Worm (Caenorhabditis elegans): ENCODE results near the gene C09E7.7.

The C09E7.7 gene

DNA sequence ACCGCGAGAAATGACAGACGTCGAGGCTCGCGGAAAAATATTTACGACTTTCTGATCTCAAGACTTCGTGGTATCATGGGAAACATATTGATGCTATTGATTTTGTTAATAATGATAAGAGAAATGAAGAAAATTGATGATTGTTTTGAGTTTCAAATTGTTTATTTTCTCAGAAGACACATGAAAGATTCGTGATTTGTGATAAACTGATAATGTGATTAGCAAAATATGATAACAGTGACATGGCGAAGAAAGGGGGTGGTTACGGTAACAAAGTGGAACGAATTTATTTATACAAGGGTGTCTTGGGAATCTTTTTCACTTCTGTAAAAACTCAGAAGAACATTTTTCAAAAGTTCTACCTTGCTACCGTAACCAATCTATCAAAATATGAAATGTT is 41.7 kb downstream of the C09E7.7 start (continued):
- peak in 1 of 2 experiments; percentile 64 for TF ChIP-seq unc-62 (GFP tag; optimal IDR thresholded peaks at IDR 0.05 in 1 of 2)
- no peak for TF ChIP-seq unc-62 (tag; optimal IDR thresholded peaks at IDR 0.05)
- no peak for TF ChIP-seq arid-1 (GFP tag; conservative IDR thresholded peaks at IDR 0.05)
- TF ChIP-seq lsy-2 (tag; optimal IDR thresholded peaks at IDR 0.05), result peak in 1 of 2 experiments; percentile 18

DNA sequence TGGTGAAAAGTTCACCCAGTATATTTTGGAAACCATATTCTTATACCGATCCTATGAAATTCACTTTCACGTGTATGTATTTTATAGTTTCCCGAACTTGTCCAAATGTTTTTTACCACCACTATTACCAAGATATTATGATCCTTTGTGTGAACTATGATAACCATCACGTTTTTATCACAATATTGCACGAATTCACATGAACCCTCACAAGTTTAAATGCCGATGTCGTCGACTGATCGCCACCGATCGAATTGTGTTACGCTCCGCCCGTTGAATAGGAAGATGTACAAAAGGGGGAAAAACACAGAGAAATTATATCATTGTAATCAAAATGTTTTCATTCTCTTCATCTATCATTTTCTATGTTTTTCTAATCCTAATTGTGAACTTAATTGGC is 42.7 kb downstream of the C09E7.7 start:
- no peak for TF ChIP-seq daf-12 (tag; optimal IDR thresholded peaks at IDR 0.05)
- TF ChIP-seq mxl-3 (GFP tag; optimal IDR thresholded peaks at IDR 0.05), result peak; percentile 28
- peak; percentile 5 for TF ChIP-seq hlh-11 (tag; optimal IDR thresholded peaks at IDR 0.05)
- TF ChIP-seq hlh-30 (tag; optimal IDR thresholded peaks at IDR 0.05; ENCODE audit: insufficient read depth), result peak; percentile 48
- TF ChIP-seq nhr-28 (tag; optimal IDR thresholded peaks at IDR 0.05), result peak; percentile 77

DNA sequence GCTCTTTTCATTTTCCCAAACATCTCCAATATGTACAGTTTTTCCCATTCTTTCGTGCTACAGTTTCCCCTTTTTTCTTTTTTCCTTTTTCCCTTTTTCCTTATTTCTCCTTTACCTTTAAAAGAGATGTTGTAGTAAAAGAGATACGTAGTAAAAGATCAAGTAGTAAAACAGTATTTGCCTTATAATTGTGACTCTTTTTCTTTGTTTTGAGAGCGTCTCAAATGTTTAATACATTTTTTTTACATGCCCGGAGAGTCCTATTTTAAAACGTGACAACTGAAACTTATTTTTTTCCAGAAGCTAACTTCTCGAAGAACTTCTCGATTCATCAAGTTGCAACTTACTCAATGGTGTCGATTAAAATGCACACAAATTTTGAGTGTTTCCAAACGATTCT is 43.2 kb downstream of the C09E7.7 start, which contains the start of gene F23F12.12:
F23F12.12 (plus strand) TSS at position 301 of the 400 bp plus-strand sequence.
- TF ChIP-seq mdt-29 (GFP tag; IDR thresholded peaks at IDR 0.05), result no peak
- TF ChIP-seq ceh-32 (tag; optimal IDR thresholded peaks at IDR 0.05; ENCODE audit: poor library complexity), result no peak
- no peak for TF ChIP-seq duxl-1 (tag; optimal IDR thresholded peaks at IDR 0.05; ENCODE audit: poor library complexity)
- no peak for TF ChIP-seq aly-2 (tag; optimal IDR thresholded peaks at IDR 0.05)
- no peak for TF ChIP-seq lin-1 (GFP tag; IDR thresholded peaks at IDR 0.05)
- TF ChIP-seq nhr-111 (GFP tag; optimal IDR thresholded peaks at IDR 0.05), result no peak
- TF ChIP-seq set-16 (GFP tag; IDR thresholded peaks at IDR 0.05), result no peak
- no peak for TF ChIP-seq lin-39 (tag; optimal IDR thresholded peaks at IDR 0.05)
- no peak for TF ChIP-seq daf-8 (GFP tag; IDR thresholded peaks at IDR 0.05)
- TF ChIP-seq nhr-48 (tag; optimal IDR thresholded peaks at IDR 0.05), result no peak
- no peak for TF ChIP-seq Y75B8A.6 (GFP tag; IDR thresholded peaks at IDR 0.05)

DNA sequence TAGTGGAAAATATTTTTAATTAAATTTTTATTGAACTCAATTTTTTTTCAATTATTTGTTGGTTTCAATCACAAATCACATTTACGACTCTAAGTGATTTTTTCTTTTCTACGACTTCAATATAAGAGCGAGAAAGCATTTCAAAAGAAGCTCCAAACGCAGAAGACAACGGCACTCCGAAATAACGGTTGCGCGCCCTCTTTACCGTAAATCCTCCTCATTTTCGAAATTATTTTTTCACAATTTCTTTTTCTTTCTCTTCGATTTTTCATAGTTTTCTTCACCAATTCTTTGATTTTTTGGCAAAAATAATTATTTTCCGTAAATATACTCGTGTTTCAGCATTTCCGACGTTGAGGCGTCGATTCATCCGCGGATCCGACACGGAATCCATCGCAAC is 46.9 kb downstream of the C09E7.7 start:
- peak; percentile 95 for TF ChIP-seq Y48G9A.11 (GFP tag; IDR thresholded peaks at IDR 0.05)

DNA sequence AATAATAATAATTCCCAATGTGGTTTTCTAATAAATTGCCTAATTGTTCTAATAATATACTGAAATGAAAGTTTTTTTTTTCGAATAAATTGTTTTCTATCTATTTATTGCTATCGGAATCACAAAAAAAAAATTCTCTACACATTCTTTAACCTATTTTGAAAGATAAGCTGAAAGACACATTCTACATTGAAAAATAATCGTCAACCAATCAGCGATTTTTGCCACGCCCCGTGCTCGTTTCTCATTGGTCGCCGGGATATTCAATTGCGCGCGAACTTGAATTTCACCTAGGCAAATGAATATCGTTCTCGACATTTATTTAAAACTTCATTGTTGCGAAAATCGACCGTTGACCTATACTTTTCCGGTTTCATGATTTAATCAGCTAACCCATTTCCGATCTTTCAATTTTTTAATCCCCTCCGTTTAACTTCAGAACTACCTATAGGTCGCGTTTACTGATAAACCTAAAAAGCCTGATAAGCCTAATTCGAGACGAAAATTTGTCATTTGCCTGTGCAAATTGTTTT is 50.9 kb downstream of the C09E7.7 start, which contains the start of gene F23F12.3:
F23F12.3 (plus strand) TSS at position 483 of the 533 bp plus-strand sequence.
- TF ChIP-seq dmd-6 (GFP tag; IDR thresholded peaks at IDR 0.05), result peak; percentile 21; the same call in 1 of the 2 replicates
- TF ChIP-seq nhr-42 (GFP tag; IDR thresholded peaks at IDR 0.05), result no peak
- peak; percentile 74 for TF ChIP-seq aha-1 (tag)
- TF ChIP-seq pqm-1 (tag; optimal IDR thresholded peaks at IDR 0.05), result peak; percentile 29
- no peak for TF ChIP-seq ceh-82 (tag; optimal IDR thresholded peaks at IDR 0.05)
- TF ChIP-seq arid-1 (GFP tag; conservative IDR thresholded peaks at IDR 0.05), result no peak
- no peak for TF ChIP-seq spr-1 (tag; optimal IDR thresholded peaks at IDR 0.05)

DNA sequence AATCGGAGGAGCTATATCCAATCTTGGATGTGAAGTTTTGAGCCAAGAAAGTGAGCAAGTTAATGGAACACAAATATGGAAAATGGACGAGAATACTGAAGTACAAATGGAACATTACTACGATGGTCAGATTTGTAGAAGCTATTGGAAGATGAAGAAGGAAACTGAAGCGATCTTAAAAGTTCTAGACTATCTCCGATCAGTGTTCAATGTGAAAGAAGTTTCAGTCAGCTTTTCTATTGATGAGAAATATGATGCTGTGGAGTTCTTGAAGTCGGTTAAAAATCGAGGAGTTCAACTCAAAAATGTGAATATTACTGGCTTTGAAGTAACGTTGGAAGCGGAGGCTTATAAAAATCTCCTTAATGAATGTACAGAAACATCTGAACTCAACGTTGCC is 51.9 kb downstream of the C09E7.7 start:
- TF ChIP-seq unc-62 (GFP tag; optimal IDR thresholded peaks at IDR 0.05 in 1 of 2) (peak in 1 of 2 experiments; percentile 92), unc-62 (tag; optimal IDR thresholded peaks at IDR 0.05) (no peak), ceh-62 (tag; optimal IDR thresholded peaks at IDR 0.05) (no peak), snpc-4 (tag; optimal IDR thresholded peaks at IDR 0.05) (no peak)

DNA sequence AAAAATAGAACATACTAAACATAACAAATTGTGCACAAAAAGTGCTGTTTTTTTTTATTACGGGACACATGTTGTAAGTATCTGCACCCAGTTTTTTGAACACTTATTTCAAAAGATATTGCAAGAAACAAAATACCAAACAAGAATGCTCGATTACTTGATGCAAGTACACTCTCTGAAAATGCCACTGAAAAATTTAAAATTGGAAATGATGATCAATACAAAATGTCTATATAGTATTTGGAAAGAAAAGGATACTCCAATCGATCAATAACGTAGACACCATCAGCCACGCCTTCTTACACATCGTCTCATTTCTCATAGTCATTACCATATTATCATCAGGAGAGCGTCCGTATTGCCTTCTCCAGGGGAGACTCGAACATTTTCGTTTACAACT is 52.9 kb downstream of the C09E7.7 start, which contains the start of gene sdz-15:
sdz-15 (plus strand) TSS at position 301 of the 400 bp plus-strand sequence.
- TF ChIP-seq nhr-28 (tag; optimal IDR thresholded peaks at IDR 0.05) (no peak), skn-1 (tag; optimal IDR thresholded peaks at IDR 0.05) (no peak), snpc-1.2 (GFP tag; IDR thresholded peaks at IDR 0.05) (no peak), nhr-237 (tag; optimal IDR thresholded peaks at IDR 0.05) (no peak), zip-11 (GFP tag; IDR thresholded peaks at IDR 0.05) (no peak), nhr-102 (tag; optimal IDR thresholded peaks at IDR 0.05) (no peak), sdz-12 (GFP tag; optimal IDR thresholded peaks at IDR 0.05) (no peak), aha-1 (tag) (no peak)

Data from whole organism, L4 larva.